Fruit fly (Drosophila melanogaster) Kc167 (cell line): Measurements from ENCODE around the gene CG9525.

ENCODE experiments used
- Myc ChIP-seq: fragments of >200 bp; optimal IDR thresholded peaks from 2 replicates; lab custom pipeline; 2017; ENCODE audit warnings: missing external identifiers
- Sin3A ChIP-seq: fragments of >200 bp; optimal IDR thresholded peaks from 2 replicates; lab custom pipeline; 2018; ENCODE audit warnings: missing external identifiers
- h ChIP-seq: fragments of >200 bp; optimal IDR thresholded peaks from 3 replicates; lab custom pipeline; 2018; ENCODE audit warnings: missing external identifiers
- insv ChIP-seq: fragments of >200 bp; optimal IDR thresholded peaks from 3 replicates; lab custom pipeline; 2018; ENCODE audit warnings: missing external identifiers
- psq ChIP-seq: fragments of >200 bp; optimal IDR thresholded peaks from 2 replicates; lab custom pipeline; 2017; ENCODE audit warnings: missing external identifiers
- ttk ChIP-seq: sonication (Bioruptor generic); optimal IDR thresholded peaks from 2 replicates; lab custom pipeline; 2017; ENCODE audit warnings: missing external identifiers

DNA sequence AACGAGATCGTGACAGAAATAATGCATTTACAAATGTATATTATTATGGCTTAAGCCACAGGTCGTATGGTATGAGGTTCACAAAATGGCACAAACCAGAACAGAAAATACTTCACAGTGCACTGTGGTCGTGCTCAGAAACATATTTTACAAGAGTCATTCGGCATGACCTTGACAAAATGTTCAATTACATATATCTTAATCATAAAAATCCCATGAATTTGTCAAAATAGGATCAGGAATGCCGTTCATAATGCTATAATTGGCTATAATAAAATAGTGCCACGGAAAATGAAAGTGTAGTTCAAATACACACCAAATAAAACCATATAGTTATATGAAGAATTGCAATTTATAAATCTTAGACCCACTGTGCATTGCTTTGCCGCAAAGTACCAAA is 42.5 kb downstream of the CG9525 start:
- TF ChIP-seq Myc (lab: Kevin White, UChicago) (no peak), psq (no peak), insv (no peak), h (lab: Kevin White, UChicago) (no peak), ttk (lab: Kevin White, UChicago) (no peak), Sin3A (lab: Kevin White, UChicago) (no peak)
